Worm (Caenorhabditis elegans) whole organism, L3 larva: ENCODE data around the gene acr-7.

ENCODE experiments used
- ZK546.5 ChIP-seq: sonication (generic microtip); optimal IDR thresholded peaks from 2 replicates; lab custom pipeline; 2017; ENCODE audit warnings: missing biosample characterization, missing genetic modification characterization
- ceh-16 ChIP-seq: sonication (generic microtip); optimal IDR thresholded peaks from 2 replicates; lab custom pipeline; 2017; ENCODE audit warnings: missing biosample characterization, missing genetic modification characterization
- ceh-28 ChIP-seq: fragments of 150-350 bp; optimal IDR thresholded peaks from 2 replicates; lab custom pipeline; 2014; ENCODE audit warnings: missing biosample characterization, missing genetic modification reagents, missing genetic modification characterization
- ceh-9 ChIP-seq: sonication (generic microtip); optimal IDR thresholded peaks from 2 replicates; lab custom pipeline; 2018; ENCODE audit warnings: missing biosample characterization, missing genetic modification characterization
- daf-12 ChIP-seq: fragments of 150-350 bp; optimal IDR thresholded peaks from 2 replicates; lab custom pipeline; 2014; ENCODE audit warnings: missing biosample characterization, missing genetic modification reagents, missing genetic modification characterization
- egl-27 ChIP-seq: sonication (generic microtip); optimal IDR thresholded peaks from 4 replicates; lab custom pipeline; 2017; ENCODE audit warnings: missing biosample characterization, missing genetic modification reagents, missing genetic modification characterization
- elt-1 ChIP-seq: fragments of 150-350 bp; optimal IDR thresholded peaks from 2 replicates; lab custom pipeline; 2014; ENCODE audit warnings: missing biosample characterization, missing genetic modification characterization
- elt-2 ChIP-seq: sonication (generic microtip); optimal IDR thresholded peaks from 2 replicates; lab custom pipeline; 2016; ENCODE audit warnings: missing genetic modification reagents, mild to moderate bottlenecking, missing genetic modification characterization, missing compliant biosample characterization
- elt-3 ChIP-seq, 3 experiments: fragments of 150-350 bp in 1 of 3; sonication (generic microtip) in 2 of 3; optimal IDR thresholded peaks; 2 replicates in 2 of 3; 4 replicates in 1 of 3; lab custom pipeline; 2014 to 2017; ENCODE audit warnings: missing biosample characterization in 3 of 3, missing genetic modification characterization in 3 of 3
- eor-1 ChIP-seq, 2 experiments: fragments of 150-350 bp; optimal IDR thresholded peaks; 2 replicates each; lab custom pipeline; 2014 to 2018; ENCODE audit warnings: missing biosample characterization in 2 of 2, missing genetic modification characterization in 2 of 2
- fkh-2 ChIP-seq: fragments of 150-350 bp; optimal IDR thresholded peaks from 2 replicates; lab custom pipeline; 2014; ENCODE audit warnings: missing biosample characterization, missing genetic modification reagents, missing genetic modification characterization
- jun-1 ChIP-seq: fragments of 150-350 bp; optimal IDR thresholded peaks from 2 replicates; lab custom pipeline; 2014; ENCODE audit warnings: missing biosample characterization, missing genetic modification reagents, missing genetic modification characterization
- lsy-12 ChIP-seq: sonication (generic microtip); optimal IDR thresholded peaks from 2 replicates; lab custom pipeline; 2016; ENCODE audit warnings: mild to moderate bottlenecking, missing genetic modification characterization, missing compliant biosample characterization
- nfya-1 ChIP-seq: sonication (generic microtip); optimal IDR thresholded peaks from 2 replicates; lab custom pipeline; 2017; ENCODE audit warnings: missing genetic modification characterization, mild to moderate bottlenecking, missing compliant biosample characterization, antibody characterized with exemption, moderate library complexity; ENCODE audit not compliant: insufficient read depth
- nhr-23 ChIP-seq: fragments of 150-350 bp; optimal IDR thresholded peaks from 2 replicates; lab custom pipeline; 2014; ENCODE audit warnings: missing biosample characterization, missing genetic modification reagents, missing genetic modification characterization
- nhr-25 ChIP-seq: sonication (generic microtip); optimal IDR thresholded peaks from 2 replicates; lab custom pipeline; 2017; ENCODE audit warnings: missing biosample characterization, missing genetic modification characterization
- nhr-28 ChIP-seq: fragments of 150-350 bp; optimal IDR thresholded peaks from 2 replicates; lab custom pipeline; 2014; ENCODE audit warnings: missing biosample characterization, missing genetic modification characterization
- nhr-43 ChIP-seq: sonication (generic microtip); optimal IDR thresholded peaks from 2 replicates; lab custom pipeline; 2016; ENCODE audit warnings: mild to moderate bottlenecking, missing genetic modification characterization, missing compliant biosample characterization; ENCODE audit not compliant: poor library complexity, severe bottlenecking
- nhr-67 ChIP-seq: fragments of 150-350 bp; optimal IDR thresholded peaks from 2 replicates; lab custom pipeline; 2014; ENCODE audit warnings: missing biosample characterization, missing genetic modification characterization
- nhr-76 ChIP-seq: fragments of 150-350 bp; sonication (generic microtip); optimal IDR thresholded peaks from 5 replicates; lab custom pipeline; 2014; ENCODE audit warnings: missing biosample characterization, missing genetic modification characterization
- nhr-77 ChIP-seq: fragments of 150-350 bp; optimal IDR thresholded peaks from 2 replicates; lab custom pipeline; 2014; ENCODE audit warnings: missing biosample characterization, missing genetic modification characterization
- pha-4 ChIP-seq: fragments of 150-350 bp; optimal IDR thresholded peaks from 2 replicates; lab custom pipeline; 2014; ENCODE audit warnings: missing biosample characterization, missing genetic modification reagents, missing genetic modification characterization
- pqm-1 ChIP-seq: fragments of 150-350 bp; optimal IDR thresholded peaks from 2 replicates; lab custom pipeline; 2017; ENCODE audit warnings: missing biosample characterization, missing genetic modification characterization, inconsistent platforms
- sea-2 ChIP-seq: fragments of 150-350 bp; sonication (generic microtip); optimal IDR thresholded peaks from 4 replicates; lab custom pipeline; 2014; ENCODE audit warnings: missing biosample characterization, missing genetic modification reagents, missing genetic modification characterization
- snpc-4 ChIP-seq: fragments of 150-350 bp; optimal IDR thresholded peaks from 2 replicates; lab custom pipeline; 2014; ENCODE audit warnings: missing biosample characterization, missing genetic modification characterization
- unc-39 ChIP-seq: sonication (generic microtip); optimal IDR thresholded peaks from 4 replicates; lab custom pipeline; 2017; ENCODE audit warnings: missing biosample characterization, missing genetic modification characterization
- unc-62 ChIP-seq: fragments of 150-350 bp; sonication (generic microtip); optimal IDR thresholded peaks from 4 replicates; lab custom pipeline; 2014; ENCODE audit warnings: missing biosample characterization, missing genetic modification reagents, missing genetic modification characterization
- ztf-4 ChIP-seq: fragments of 150-350 bp; optimal IDR thresholded peaks from 2 replicates; lab custom pipeline; 2014; ENCODE audit warnings: missing biosample characterization, missing genetic modification characterization

acr-7 gene

DNA sequence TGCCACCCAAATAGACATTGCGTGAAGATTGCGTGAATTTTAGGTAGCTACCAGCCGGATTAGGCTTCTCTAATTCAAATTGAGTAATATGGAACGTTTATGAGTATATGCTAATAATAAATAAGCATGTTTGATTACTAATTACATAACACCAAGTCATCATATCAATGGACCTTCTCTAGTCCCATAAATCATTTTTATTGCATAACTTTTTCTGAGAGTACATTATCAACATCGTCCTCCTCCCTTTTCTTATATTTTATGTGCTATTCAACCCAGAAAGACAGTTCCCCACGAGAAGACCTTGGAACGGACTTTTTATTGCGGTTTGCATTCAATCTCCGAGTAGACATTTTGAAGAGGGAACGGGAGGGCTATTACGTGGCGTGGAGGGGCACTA is 37.3 kb downstream of the acr-7 start:
- TF ChIP-seq nhr-77 (tag; lab: Kevin White, UChicago): no peak
- no peak for TF ChIP-seq daf-12 (tag; lab: Kevin White, UChicago)
- no peak for TF ChIP-seq ztf-4 (tag; lab: Kevin White, UChicago)
- peak; percentile 12 for TF ChIP-seq nhr-25
- TF ChIP-seq ceh-16 (tag; lab: Kevin White, UChicago): no peak
- no peak for TF ChIP-seq nfya-1 (tag; lab: Kevin White, UChicago)
- no peak for TF ChIP-seq fkh-2 (tag; lab: Kevin White, UChicago)

ce11 chrII:7810869-7811543 is 38.6 kb downstream of the acr-7 start, which contains the start of gene cki-1:
Gene cki-1 (plus strand): TSS chrII:7811240.
- TF ChIP-seq ceh-16 (tag; lab: Kevin White, UChicago): no peak
- no peak for TF ChIP-seq ceh-28 (tag; lab: Kevin White, UChicago)
- no peak for TF ChIP-seq egl-27
- no peak for TF ChIP-seq nhr-28 (tag; lab: Kevin White, UChicago)
- TF ChIP-seq nhr-43 (tag; lab: Kevin White, UChicago): no peak
- no peak for TF ChIP-seq pha-4
- TF ChIP-seq nhr-67 (tag; lab: Kevin White, UChicago): no peak
- TF ChIP-seq elt-2 (tag; lab: Kevin White, UChicago): no peak
- no peak for TF ChIP-seq unc-39 (tag; lab: Kevin White, UChicago)
- no peak for TF ChIP-seq ZK546.5 (tag; lab: Kevin White, UChicago)
- TF ChIP-seq ceh-9 (tag; lab: Kevin White, UChicago): no peak
- TF ChIP-seq nhr-23 (tag; lab: Kevin White, UChicago): no peak

DNA sequence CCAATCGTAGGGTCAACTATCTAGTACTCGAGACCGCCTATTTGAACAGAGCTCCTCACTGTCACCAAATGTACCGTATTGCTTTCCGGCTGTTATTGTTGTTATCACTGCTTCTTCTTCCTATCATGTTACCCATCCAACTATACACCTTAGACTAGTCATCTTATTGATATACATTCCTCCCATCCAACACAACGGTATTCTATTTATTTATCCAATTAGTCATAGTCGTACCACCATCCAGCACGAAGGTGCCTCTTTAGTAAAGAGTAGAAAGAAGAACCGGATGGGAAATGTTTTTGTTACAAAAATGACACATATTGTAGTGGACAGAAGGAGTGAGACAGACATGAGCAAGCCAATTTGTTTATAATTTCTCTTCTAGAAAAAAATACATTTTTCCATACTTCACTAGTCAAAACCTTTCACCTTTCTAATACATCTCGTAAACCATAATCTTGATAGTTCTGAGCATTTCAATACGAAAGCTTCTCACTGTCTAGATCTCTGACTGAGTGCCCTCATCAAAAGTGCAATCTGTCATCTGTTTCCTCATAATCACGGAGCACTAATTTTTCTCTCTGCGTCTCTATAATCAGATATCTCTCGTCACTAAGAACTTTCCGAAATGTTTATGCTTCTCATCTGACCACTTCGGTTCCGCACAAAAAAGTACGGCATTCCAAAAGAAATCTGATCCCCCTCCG is 39.3 kb downstream of the acr-7 start:
- TF ChIP-seq pha-4: peak; percentile 35
- TF ChIP-seq eor-1 (tag; optimal IDR thresholded peaks at IDR 0.05; lab: Kevin White, UChicago): no peak

DNA sequence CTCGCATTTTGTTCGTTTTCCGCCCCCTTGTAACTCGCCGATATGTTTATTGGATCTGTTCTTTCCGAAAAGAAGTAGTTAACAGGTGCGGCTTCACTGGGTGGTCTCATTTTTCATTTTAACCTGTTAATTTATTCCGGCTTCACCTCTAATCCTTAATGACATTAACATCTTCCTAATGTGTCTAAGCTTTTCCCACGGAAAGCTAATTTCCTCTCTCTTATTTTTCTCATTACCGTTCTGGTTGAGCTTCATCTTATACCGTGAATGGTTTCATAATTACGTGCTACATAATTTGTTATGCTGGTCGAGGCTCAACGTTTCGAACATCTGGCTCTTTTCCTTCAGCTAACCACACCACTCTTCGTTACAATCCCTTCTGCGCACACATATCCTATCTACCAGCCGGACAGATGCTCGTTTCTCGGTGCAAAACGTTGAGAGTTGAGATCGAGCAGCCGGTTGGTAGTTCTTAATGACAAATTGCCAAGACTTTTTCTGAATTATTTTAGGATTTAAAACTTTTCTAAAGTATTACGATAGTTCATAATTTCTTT is 40.2 kb downstream of the acr-7 start:
- TF ChIP-seq pha-4: no peak
- no peak for TF ChIP-seq sea-2

ce11 chrII:7808950-7809349 is 40.6 kb downstream of the acr-7 start:
- TF ChIP-seq elt-3 (tag; optimal IDR thresholded peaks at IDR 0.05; lab: Kevin White, UChicago) (no peak), daf-12 (tag; lab: Kevin White, UChicago) (no peak), jun-1 (tag; lab: Kevin White, UChicago) (peak; percentile 60), nhr-43 (tag; lab: Kevin White, UChicago) (peak; percentile 7), nhr-23 (tag; lab: Kevin White, UChicago) (peak; percentile 52), snpc-4 (tag; lab: Kevin White, UChicago) (peak; percentile 16), pha-4 (peak; percentile 13), unc-62 (GFP tag; lab: Kevin White, UChicago) (peak; percentile 2), lsy-12 (tag; lab: Kevin White, UChicago) (peak; percentile 20), pqm-1 (peak; percentile 92), elt-2 (tag; lab: Kevin White, UChicago) (peak; percentile 95), nhr-76 (tag; lab: Kevin White, UChicago) (no peak), nhr-25 (peak; percentile 44)
- TF ChIP-seq, all 47 proteins: peak for 10

ce11 chrII:7808153-7808552 is 41.4 kb downstream of the acr-7 start:
- TF ChIP-seq elt-3 (tag; optimal IDR thresholded peaks at IDR 0.05; lab: Kevin White, UChicago) (no peak), nhr-25 (peak; percentile 64), nhr-43 (tag; lab: Kevin White, UChicago) (peak; percentile 39), elt-1 (peak; percentile 87)
